Worm (Caenorhabditis elegans): ENCODE measurements around the gene div-1.
A peak's percentile ranks its signal among the peaks of the same experiment; 100 is the strongest.

Gene div-1

ce11 chrIII:10238448-10239154 is 9.8 kb downstream of the div-1 start, which contains the start of gene Y70G10A.3:
Gene Y70G10A.3 (plus strand): TSS chrIII:10239104.
- TF ChIP-seq lin-26 (GFP tag; IDR thresholded peaks at IDR 0.05), result peak; percentile 42; the same call in 1 of the 2 replicates
- no peak for TF ChIP-seq attf-3 (GFP tag; conservative IDR thresholded peaks at IDR 0.05)
- no peak for TF ChIP-seq ztf-22 (GFP tag; optimal IDR thresholded peaks at IDR 0.05)

- TF ChIP-seq unc-130 (GFP tag; optimal IDR thresholded peaks at IDR 0.05) (no peak), madf-10 (tag; optimal IDR thresholded peaks at IDR 0.05) (no peak), ceh-91 (GFP tag; IDR thresholded peaks at IDR 0.05) (no peak), K12H6.12 (tag; optimal IDR thresholded peaks at IDR 0.05) (no peak), F22D6.2 (tag; optimal IDR thresholded peaks at IDR 0.05) (no peak), ceh-58 (GFP tag; IDR thresholded peaks at IDR 0.05) (no peak), rec-8 (tag; optimal IDR thresholded peaks at IDR 0.05) (no peak), nhr-80 (tag; optimal IDR thresholded peaks at IDR 0.05) (no peak), fkh-3 (tag; optimal IDR thresholded peaks at IDR 0.05) (no peak), C17E4.6 (GFP tag; IDR thresholded peaks at IDR 0.05) (no peak)
Measured at ce11 chrIII:10236291-10236871, 12.0 kb downstream of the div-1 start.

DNA sequence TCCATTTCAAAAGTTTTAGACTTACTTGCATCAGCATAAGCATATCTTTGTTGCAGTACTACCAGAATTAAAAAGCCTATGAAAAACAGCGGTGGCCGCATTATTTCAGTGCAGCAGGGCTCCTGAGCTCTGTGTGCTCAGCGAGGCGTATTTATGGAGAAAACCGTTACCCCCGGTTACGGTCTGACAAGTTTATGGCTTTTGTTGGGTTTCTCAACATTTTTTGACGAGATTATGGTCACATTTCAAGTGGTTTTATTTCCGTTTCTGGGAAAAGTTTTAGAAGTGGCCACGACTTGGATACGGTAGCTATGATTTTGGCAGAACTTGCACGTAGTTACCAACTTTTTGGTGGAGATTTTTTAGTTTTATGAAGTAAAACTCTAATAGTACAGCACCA is 14.4 kb downstream of the div-1 start, which contains the start of gene paml-1:
Gene paml-1, minus strand, starts transcription at position 101 of the 400 bp plus-strand sequence.
- no peak for TF ChIP-seq lsl-1 (GFP tag; optimal IDR thresholded peaks at IDR 0.05)
- no peak for TF ChIP-seq pha-4 (tag; optimal IDR thresholded peaks at IDR 0.05)
- no peak for TF ChIP-seq xnd-1 (tag; optimal IDR thresholded peaks at IDR 0.05)
- no peak for TF ChIP-seq fkh-3 (tag; optimal IDR thresholded peaks at IDR 0.05)
- TF ChIP-seq lir-1 (GFP tag; conservative IDR thresholded peaks at IDR 0.05), result no peak
- no peak for TF ChIP-seq hsf-1 (GFP tag; IDR thresholded peaks at IDR 0.05)
- TF ChIP-seq ztf-25 (GFP tag; IDR thresholded peaks at IDR 0.05), result no peak
- TF ChIP-seq let-526 (GFP tag; IDR thresholded peaks at IDR 0.05), result no peak
- TF ChIP-seq gei-17 (GFP tag; optimal IDR thresholded peaks at IDR 0.05), result no peak
- no peak for TF ChIP-seq dpff-1 (tag; optimal IDR thresholded peaks at IDR 0.05)
- TF ChIP-seq lin-35 (GFP tag; optimal IDR thresholded peaks at IDR 0.05), result no peak
- TF ChIP-seq C06A6.2 (GFP tag; conservative IDR thresholded peaks at IDR 0.05), result no peak
- no peak for TF ChIP-seq D2030.7 (GFP tag; IDR thresholded peaks at IDR 0.05)
- TF ChIP-seq hlh-12 (tag; optimal IDR thresholded peaks at IDR 0.05), result no peak
- no peak for TF ChIP-seq let-607 (tag; optimal IDR thresholded peaks at IDR 0.05)
- no peak for TF ChIP-seq F23B12.7 (tag; optimal IDR thresholded peaks at IDR 0.05; ENCODE audit: insufficient read depth)
- TF ChIP-seq Y53F4B.3 (GFP tag; IDR thresholded peaks at IDR 0.05), result no peak
- TF ChIP-seq attf-6 (GFP tag; IDR thresholded peaks at IDR 0.05), result no peak

DNA sequence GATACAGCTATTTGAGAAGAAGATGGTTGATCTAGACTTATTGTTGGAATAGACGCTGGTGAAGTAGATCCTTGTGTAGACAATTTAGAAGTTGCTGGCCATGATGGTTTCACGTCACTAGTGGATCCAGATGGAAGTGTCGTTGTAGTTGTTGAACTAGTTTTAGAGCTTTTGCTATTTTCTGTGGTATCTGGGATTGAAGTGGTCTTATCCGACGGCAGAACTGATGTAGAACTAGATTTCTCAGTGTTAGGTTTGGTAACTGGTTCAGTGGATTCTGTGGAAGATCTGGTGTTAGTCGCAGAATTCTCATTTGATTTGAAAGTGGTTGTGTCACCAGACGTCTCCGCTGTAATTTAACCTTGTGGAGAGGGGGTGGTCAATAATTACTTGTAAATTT is 16.7 kb downstream of the div-1 start:
- TF ChIP-seq ztf-3 (GFP tag; optimal IDR thresholded peaks at IDR 0.05), result no peak
- no peak for TF ChIP-seq B0261.1 (tag; optimal IDR thresholded peaks at IDR 0.05)
- TF ChIP-seq sdz-38 (tag; optimal IDR thresholded peaks at IDR 0.05), result no peak
- no peak for TF ChIP-seq athp-1 (tag; optimal IDR thresholded peaks at IDR 0.05)
- no peak for TF ChIP-seq F49E8.2 (tag; optimal IDR thresholded peaks at IDR 0.05; ENCODE audit: insufficient read depth)
- no peak for TF ChIP-seq somi-1 (GFP tag; optimal IDR thresholded peaks at IDR 0.05)
- TF ChIP-seq hsf-1 (GFP tag; IDR thresholded peaks at IDR 0.05), result no peak
- no peak for TF ChIP-seq die-1 (tag; optimal IDR thresholded peaks at IDR 0.05)
- TF ChIP-seq hrde-1 (tag; optimal IDR thresholded peaks at IDR 0.05; ENCODE audit: borderline replicate concordance), result no peak
- TF ChIP-seq bed-2 (GFP tag; IDR thresholded peaks at IDR 0.05), result no peak
- TF ChIP-seq K11D2.4 (GFP tag; IDR thresholded peaks at IDR 0.05), result no peak
- no peak for TF ChIP-seq nhr-27 (tag; optimal IDR thresholded peaks at IDR 0.05)
- TF ChIP-seq atf-7 (tag; optimal IDR thresholded peaks at IDR 0.05), result no peak
- no peak for TF ChIP-seq lin-54 (GFP tag; optimal IDR thresholded peaks at IDR 0.05)
- no peak for TF ChIP-seq nfya-1 (tag; optimal IDR thresholded peaks at IDR 0.05; ENCODE audit: borderline replicate concordance, insufficient read depth)

Measured in whole organism, young adult.